Worm (Caenorhabditis elegans): ENCODE data around the gene srb-17.

Gene srb-17

ce11 chrIV:10420440-10420839 lies 36.6 kb downstream of the srb-17 start (continued):
- no peak for TF ChIP-seq dmd-8 (GFP tag; IDR thresholded peaks at IDR 0.05)

DNA sequence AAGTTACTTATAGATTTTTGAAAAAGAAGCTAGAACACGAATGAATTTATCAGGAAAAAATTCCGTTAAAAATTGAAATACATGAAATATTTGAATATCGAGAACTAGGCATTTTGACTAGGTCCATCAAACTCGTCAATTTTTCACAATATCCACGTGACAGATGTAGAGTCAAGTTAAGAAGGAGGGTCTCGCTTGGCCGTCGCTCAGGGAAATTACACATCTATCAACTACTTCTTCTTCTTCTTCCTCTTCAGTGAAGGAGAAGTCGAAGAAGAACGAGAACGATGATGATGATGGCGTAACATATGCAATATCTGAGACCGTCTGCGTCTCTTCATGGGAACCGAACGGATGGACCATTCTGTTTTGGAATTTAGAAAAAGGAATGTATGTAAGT lies 37.1 kb downstream of the srb-17 start:
- no peak for TF ChIP-seq T20F7.1 (GFP tag; optimal IDR thresholded peaks at IDR 0.05)
- peak in 1 of 2 experiments; percentile 85 for TF ChIP-seq unc-62 (GFP tag; optimal IDR thresholded peaks at IDR 0.05 in 1 of 2)
- no peak for TF ChIP-seq unc-62 (tag; optimal IDR thresholded peaks at IDR 0.05)
- peak; percentile 16 for TF ChIP-seq hlh-30 (tag; optimal IDR thresholded peaks at IDR 0.05; ENCODE audit: insufficient read depth)

- TF ChIP-seq cey-2 (tag; optimal IDR thresholded peaks at IDR 0.05; ENCODE audit: borderline replicate concordance, insufficient read depth), result no peak
- TF ChIP-seq dmd-9 (GFP tag; IDR thresholded peaks at IDR 0.05), result no peak
- TF ChIP-seq pha-4 (GFP tag; IDR thresholded peaks at IDR 0.05), result no peak
- TF ChIP-seq pha-4 (tag; optimal IDR thresholded peaks at IDR 0.05), result no peak
- no peak for TF ChIP-seq aly-2 (tag; optimal IDR thresholded peaks at IDR 0.05)
- TF ChIP-seq egl-43 (GFP tag; IDR thresholded peaks at IDR 0.05), result no peak
- TF ChIP-seq nhr-6 (tag; optimal IDR thresholded peaks at IDR 0.05), result no peak
- no peak for TF ChIP-seq F37D6.2 (tag; optimal IDR thresholded peaks at IDR 0.05)
- no peak for TF ChIP-seq madf-9 (GFP tag; conservative IDR thresholded peaks at IDR 0.05)
- TF ChIP-seq daf-19 (GFP tag; conservative IDR thresholded peaks at IDR 0.05), result no peak
- TF ChIP-seq ces-1 (GFP tag; optimal IDR thresholded peaks at IDR 0.05), result no peak
- TF ChIP-seq lin-1 (GFP tag; IDR thresholded peaks at IDR 0.05), result no peak
- no peak for TF ChIP-seq arid-1 (GFP tag; conservative IDR thresholded peaks at IDR 0.05)
- TF ChIP-seq nhr-111 (GFP tag; optimal IDR thresholded peaks at IDR 0.05), result no peak
- no peak for TF ChIP-seq dpl-1 (GFP tag; optimal IDR thresholded peaks at IDR 0.05)
- no peak for TF ChIP-seq snpc-1.2 (GFP tag; IDR thresholded peaks at IDR 0.05)
- TF ChIP-seq ceh-44 (GFP tag; IDR thresholded peaks at IDR 0.05), result no peak
- no peak for TF ChIP-seq ctbp-1 (GFP tag; IDR thresholded peaks at IDR 0.05)
Measured at ce11 chrIV:10417781-10418180, 39.3 kb downstream of the srb-17 start, which contains the start of gene F13B12.6. Gene F13B12.6, minus strand, starts transcription at chrIV:10417881.

- TF ChIP-seq nhr-111 (GFP tag; optimal IDR thresholded peaks at IDR 0.05) (no peak), nhr-42 (GFP tag; IDR thresholded peaks at IDR 0.05) (no peak), ceh-62 (tag; optimal IDR thresholded peaks at IDR 0.05) (no peak), lin-1 (GFP tag; IDR thresholded peaks at IDR 0.05) (no peak), aha-1 (tag) (peak; percentile 26)
Measured at ce11 chrIV:10413828-10414227, 43.2 kb downstream of the srb-17 start, which contains the start of gene R10H10.7. Gene R10H10.7, minus strand, starts transcription at chrIV:10413928.

DNA sequence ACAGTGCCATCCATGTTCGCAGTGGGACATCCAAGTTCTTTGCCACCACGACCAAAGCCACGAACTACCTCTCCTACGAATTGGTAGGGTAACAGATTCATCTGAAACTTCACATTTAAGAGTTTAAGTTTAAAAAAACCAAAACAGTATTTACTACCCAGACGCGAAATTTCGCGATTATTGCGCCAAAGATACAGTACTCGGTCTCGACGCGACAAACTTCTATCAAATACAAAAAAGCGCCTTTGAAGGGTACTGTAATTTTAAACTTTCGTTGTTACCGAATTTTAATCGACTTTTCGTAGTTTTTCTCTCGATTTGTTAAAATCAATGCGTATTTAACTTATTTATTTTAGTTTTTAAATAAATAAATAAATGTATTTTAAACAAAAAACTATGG lies 47.7 kb downstream of the srb-17 start, which contains the start of gene rfk-1:
TSS of gene rfk-1 (minus strand) at position 101 of the 400 bp plus-strand sequence.
- TF ChIP-seq mep-1 (tag; optimal IDR thresholded peaks at IDR 0.05) (no peak), egl-27 (tag; optimal IDR thresholded peaks at IDR 0.05) (no peak), hlh-11 (tag; optimal IDR thresholded peaks at IDR 0.05) (no peak), cey-2 (tag; optimal IDR thresholded peaks at IDR 0.05; ENCODE audit: borderline replicate concordance, insufficient read depth) (no peak), unc-39 (tag; optimal IDR thresholded peaks at IDR 0.05) (no peak), ztf-11 (tag; optimal IDR thresholded peaks at IDR 0.05) (no peak), Y75B8A.6 (GFP tag; IDR thresholded peaks at IDR 0.05) (no peak), Y105C5A.15 (GFP tag; IDR thresholded peaks at IDR 0.05) (no peak), zag-1 (tag; optimal IDR thresholded peaks at IDR 0.05) (no peak), mxl-2 (GFP tag; conservative IDR thresholded peaks at IDR 0.05) (no peak), sdz-12 (GFP tag; optimal IDR thresholded peaks at IDR 0.05) (no peak), nhr-111 (GFP tag; optimal IDR thresholded peaks at IDR 0.05) (no peak)
